Worm (Caenorhabditis elegans): Measurements from ENCODE around the gene clh-5.

- TF ChIP-seq Y67H2A.10 (GFP tag; conservative IDR thresholded peaks at IDR 0.05), result no peak
- TF ChIP-seq ztf-25 (GFP tag; IDR thresholded peaks at IDR 0.05), result no peak
- no peak for TF ChIP-seq Y53G8AR.9 (GFP tag; conservative IDR thresholded peaks at IDR 0.05)
Measured at ce11 chrII:9124353-9124752, 25.9 kb upstream of the clh-5 start.
